Worm (Caenorhabditis elegans): ENCODE results near the gene flh-2.

Gene flh-2

ce11 chrIII:4905405-4905804 lies 46.5 kb upstream of the flh-2 start, which contains the start of gene F26F4.8 (continued):
- no peak for TF ChIP-seq xbp-1 (tag; optimal IDR thresholded peaks at IDR 0.05)
- TF ChIP-seq unc-86 (tag; optimal IDR thresholded peaks at IDR 0.05): peak; percentile 26
- peak; percentile 5 for TF ChIP-seq Y116A8C.19 (tag; optimal IDR thresholded peaks at IDR 0.05; ENCODE audit: borderline replicate concordance)
- peak; percentile 69 for TF ChIP-seq pax-3 (tag; optimal IDR thresholded peaks at IDR 0.05)
- TF ChIP-seq nhr-47 (tag; optimal IDR thresholded peaks at IDR 0.05): peak; percentile 66
- no peak for TF ChIP-seq hlh-17 (GFP tag; optimal IDR thresholded peaks at IDR 0.05; ENCODE audit: borderline replicate concordance)
- TF ChIP-seq C34B4.2 (tag; optimal IDR thresholded peaks at IDR 0.05): no peak
- peak; percentile 61 for TF ChIP-seq egl-13 (tag; optimal IDR thresholded peaks at IDR 0.05)
- TF ChIP-seq F16B12.6 (tag; optimal IDR thresholded peaks at IDR 0.05): no peak
- peak; percentile 37 for TF ChIP-seq isw-1 (GFP tag; IDR thresholded peaks at IDR 0.05)
- TF ChIP-seq lir-3 (tag; optimal IDR thresholded peaks at IDR 0.05; ENCODE audit: poor library complexity): peak; percentile 82
- no peak for TF ChIP-seq jun-1 (tag; optimal IDR thresholded peaks at IDR 0.05)
- no peak for TF ChIP-seq nhr-76 (tag; optimal IDR thresholded peaks at IDR 0.05)
- TF ChIP-seq snu-23 (GFP tag; optimal IDR thresholded peaks at IDR 0.05): peak; percentile 26
- TF ChIP-seq irx-1 (tag; optimal IDR thresholded peaks at IDR 0.05): peak; percentile 88
- TF ChIP-seq nhr-20 (tag; optimal IDR thresholded peaks at IDR 0.05): peak; percentile 46
- no peak for TF ChIP-seq blmp-1 (tag; optimal IDR thresholded peaks at IDR 0.05)
- peak; percentile 63 for TF ChIP-seq nhr-90 (tag; optimal IDR thresholded peaks at IDR 0.05; ENCODE audit: poor library complexity)
- no peak for TF ChIP-seq hpl-2 (GFP tag; optimal IDR thresholded peaks at IDR 0.05)
- peak; percentile 52 to 84 (median 73) for TF ChIP-seq dpl-1 (GFP tag; optimal IDR thresholded peaks at IDR 0.05)
- no peak for TF ChIP-seq zip-4 (GFP tag; optimal IDR thresholded peaks at IDR 0.05)
- no peak for TF ChIP-seq skn-1 (tag; optimal IDR thresholded peaks at IDR 0.05)
- no peak for TF ChIP-seq unc-30 (tag; optimal IDR thresholded peaks at IDR 0.05)
- no peak for TF ChIP-seq fos-1 (tag; optimal IDR thresholded peaks at IDR 0.05)
- TF ChIP-seq sox-4 (tag; optimal IDR thresholded peaks at IDR 0.05): peak; percentile 46
- TF ChIP-seq nhr-85 (tag): peak; percentile 69

ce11 chrIII:4906365-4906764 lies 45.6 kb upstream of the flh-2 start:
- TF ChIP-seq sptf-1 (tag; optimal IDR thresholded peaks at IDR 0.05) (no peak), C34B4.2 (tag; optimal IDR thresholded peaks at IDR 0.05) (no peak), elt-3 (tag; optimal IDR thresholded peaks at IDR 0.05) (peak in 1 of 6 experiments; percentile 51), jun-1 (tag; optimal IDR thresholded peaks at IDR 0.05) (no peak), C04F5.9 (tag; optimal IDR thresholded peaks at IDR 0.05) (no peak), dpl-1 (GFP tag; optimal IDR thresholded peaks at IDR 0.05) (no peak), nhr-85 (tag) (peak; percentile 8), lin-39 (tag; optimal IDR thresholded peaks at IDR 0.05) (no peak), ces-1 (GFP tag; optimal IDR thresholded peaks at IDR 0.05) (no peak), elt-2 (tag; optimal IDR thresholded peaks at IDR 0.05) (peak; percentile 32), lin-14 (GFP tag; optimal IDR thresholded peaks at IDR 0.05) (peak; percentile 16), lsy-2 (tag; optimal IDR thresholded peaks at IDR 0.05) (no peak), blmp-1 (tag; optimal IDR thresholded peaks at IDR 0.05) (peak; percentile 63), Y116A8C.19 (tag; optimal IDR thresholded peaks at IDR 0.05; ENCODE audit: borderline replicate concordance) (no peak)

- TF ChIP-seq fos-1 (tag; optimal IDR thresholded peaks at IDR 0.05) (no peak), nhr-12 (tag; optimal IDR thresholded peaks at IDR 0.05) (no peak), C04F5.9 (tag; optimal IDR thresholded peaks at IDR 0.05) (no peak), tbx-2 (tag; optimal IDR thresholded peaks at IDR 0.05) (no peak), hlh-17 (GFP tag; optimal IDR thresholded peaks at IDR 0.05; ENCODE audit: borderline replicate concordance) (no peak), nhr-237 (tag; optimal IDR thresholded peaks at IDR 0.05) (no peak), nhr-47 (tag; optimal IDR thresholded peaks at IDR 0.05) (no peak), ceh-8 (GFP tag; optimal IDR thresholded peaks at IDR 0.05) (no peak), nhr-76 (tag; optimal IDR thresholded peaks at IDR 0.05) (no peak), grh-1 (GFP tag; IDR thresholded peaks at IDR 0.05) (no peak)
Observed at ce11 chrIII:4906896-4907295, 45.0 kb upstream of the flh-2 start, which contains the start of gene rom-1. TSS of gene rom-1 (plus strand) at chrIII:4907196.

All from whole organism, L1 larva.